Worm (Caenorhabditis elegans) whole organism, L3 larva: ENCODE results near the gene fut-1.

Source experiments
- ama-1 ChIP-seq: fragments of 150-350 bp; optimal IDR thresholded peaks from 2 replicates; lab custom pipeline; 2018
- ceh-16 ChIP-seq: sonication (generic microtip); optimal IDR thresholded peaks from 2 replicates; lab custom pipeline; 2017; ENCODE audit warnings: missing biosample characterization, missing genetic modification characterization
- ceh-28 ChIP-seq: fragments of 150-350 bp; optimal IDR thresholded peaks from 2 replicates; lab custom pipeline; 2014; ENCODE audit warnings: missing biosample characterization, missing genetic modification reagents, missing genetic modification characterization
- ceh-82 ChIP-seq: fragments of 150-350 bp; optimal IDR thresholded peaks from 2 replicates; lab custom pipeline; 2014; ENCODE audit warnings: missing biosample characterization, missing genetic modification characterization
- elt-2 ChIP-seq: sonication (generic microtip); optimal IDR thresholded peaks from 2 replicates; lab custom pipeline; 2016; ENCODE audit warnings: missing genetic modification reagents, mild to moderate bottlenecking, missing genetic modification characterization, missing compliant biosample characterization
- fkh-10 ChIP-seq: sonication (generic microtip); optimal IDR thresholded peaks from 2 replicates; lab custom pipeline; 2017; ENCODE audit warnings: missing biosample characterization, missing genetic modification reagents, missing genetic modification characterization
- lin-39 ChIP-seq: fragments of 150-350 bp; optimal IDR thresholded peaks from 2 replicates; lab custom pipeline; 2018; ENCODE audit warnings: missing biosample characterization, missing genetic modification reagents, missing genetic modification characterization
- mdl-1 ChIP-seq: fragments of 150-350 bp; optimal IDR thresholded peaks from 2 replicates; lab custom pipeline; 2014; ENCODE audit warnings: missing biosample characterization, missing genetic modification characterization
- nhr-12 ChIP-seq: fragments of 150-350 bp; optimal IDR thresholded peaks from 2 replicates; lab custom pipeline; 2014; ENCODE audit warnings: missing biosample characterization, missing genetic modification characterization
- nhr-237 ChIP-seq: fragments of 150-350 bp; optimal IDR thresholded peaks from 2 replicates; lab custom pipeline; 2014; ENCODE audit warnings: missing biosample characterization, missing genetic modification characterization
- nhr-25 ChIP-seq: sonication (generic microtip); optimal IDR thresholded peaks from 2 replicates; lab custom pipeline; 2017; ENCODE audit warnings: missing biosample characterization, missing genetic modification characterization
- nhr-28 ChIP-seq: fragments of 150-350 bp; optimal IDR thresholded peaks from 2 replicates; lab custom pipeline; 2014; ENCODE audit warnings: missing biosample characterization, missing genetic modification characterization
- unc-62 ChIP-seq: fragments of 150-350 bp; sonication (generic microtip); optimal IDR thresholded peaks from 4 replicates; lab custom pipeline; 2014; ENCODE audit warnings: missing biosample characterization, missing genetic modification reagents, missing genetic modification characterization

ce11 chrII:8796391-8796790 lies 37.0 kb upstream of the fut-1 start:
- peak; percentile 89 for TF ChIP-seq fkh-10 (GFP tag; lab: Kevin White, UChicago)
- no peak for TF ChIP-seq nhr-25
- no peak for TF ChIP-seq nhr-28
- TF ChIP-seq nhr-12 (tag; lab: Kevin White, UChicago), result no peak
- TF ChIP-seq nhr-237 (tag; lab: Kevin White, UChicago), result no peak
- TF ChIP-seq mdl-1 (tag; lab: Kevin White, UChicago), result peak; percentile 50
- TF ChIP-seq ceh-82, result no peak
- no peak for TF ChIP-seq ceh-16 (tag; lab: Kevin White, UChicago)
- TF ChIP-seq lin-39 (tag; lab: Kevin White, UChicago), result peak; percentile 84
- no peak for TF ChIP-seq ama-1
- TF ChIP-seq ceh-28 (tag; lab: Kevin White, UChicago), result no peak
- TF ChIP-seq elt-2 (tag; lab: Kevin White, UChicago), result no peak
- TF ChIP-seq unc-62, result peak; percentile 38
